Fruit fly (Drosophila melanogaster) whole organism, embryonic: ENCODE data around the gene CG9021.
A peak's percentile ranks its signal among the peaks of the same experiment; 100 is the strongest.

ENCODE experiments used
- ATbp ChIP-seq: fragments of 200-800 bp; sonication (Bioruptor generic); optimal IDR thresholded peaks from 2 replicates; lab custom pipeline; 2017; ENCODE audit warnings: missing biosample characterization, mild to moderate bottlenecking, missing genetic modification characterization, missing genetic modification reagents
- Adf1 ChIP-seq: fragments of 200-800 bp; sonication (Bioruptor generic); IDR thresholded peaks from 2 replicates; pipeline ENCODE4 v1.3.6; 2022; ENCODE audit warnings: missing biosample characterization, missing genetic modification characterization
- Antp ChIP-seq: fragments of 200-800 bp; sonication (Bioruptor generic); optimal IDR thresholded peaks from 3 replicates; lab custom pipeline; 2016; ENCODE audit warnings: missing biosample characterization, missing genetic modification characterization
- Asciz ChIP-seq: fragments of 200-800 bp; sonication (Bioruptor generic); optimal IDR thresholded peaks from 2 replicates; lab custom pipeline; 2017; ENCODE audit warnings: missing biosample characterization, mild to moderate bottlenecking, missing genetic modification characterization, missing genetic modification reagents
- B-H2 ChIP-seq: fragments of 200-800 bp; sonication (Bioruptor generic); optimal IDR thresholded peaks from 2 replicates; lab custom pipeline; 2018; ENCODE audit warnings: missing biosample characterization, mild to moderate bottlenecking, missing genetic modification characterization
- C15 ChIP-seq: fragments of 200-800 bp; sonication (Bioruptor generic); IDR thresholded peaks from 3 replicates; pipeline ENCODE4 v1.3.6; 2022; ENCODE audit warnings: missing biosample characterization, missing genetic modification characterization
- CG11695 ChIP-seq: fragments of 200-800 bp; sonication (Bioruptor generic); IDR thresholded peaks from 3 replicates; pipeline ENCODE4 v1.3.6; 2022; ENCODE audit warnings: missing biosample characterization, missing genetic modification characterization
- CG12744 ChIP-seq: fragments of 200-800 bp; sonication (Bioruptor generic); optimal IDR thresholded peaks from 2 replicates; lab custom pipeline; 2016; ENCODE audit warnings: missing biosample characterization, missing genetic modification characterization
- CG13775 ChIP-seq: fragments of 200-800 bp; sonication (Bioruptor generic); optimal IDR thresholded peaks from 3 replicates; lab custom pipeline; 2017; ENCODE audit warnings: missing biosample characterization, mild to moderate bottlenecking, missing genetic modification characterization
- CG14050 ChIP-seq: fragments of 200-800 bp; sonication (Bioruptor generic); IDR thresholded peaks from 3 replicates; pipeline ENCODE4 v1.3.6; 2022; ENCODE audit warnings: missing biosample characterization, missing genetic modification characterization
- CG14860 ChIP-seq: fragments of 200-800 bp; sonication (Bioruptor generic); IDR thresholded peaks from 3 replicates; pipeline ENCODE4 v1.3.6; 2022; ENCODE audit warnings: missing biosample characterization, missing genetic modification characterization; ENCODE audit not compliant: partially characterized antibody
- CG17186 ChIP-seq: fragments of 200-800 bp; sonication (Bioruptor generic); optimal IDR thresholded peaks from 3 replicates; lab custom pipeline; 2017; ENCODE audit warnings: missing biosample characterization, missing genetic modification reagents, missing genetic modification characterization
- CG2875 ChIP-seq: fragments of 200-800 bp; sonication (Bioruptor generic); optimal IDR thresholded peaks from 2 replicates; lab custom pipeline; 2017; ENCODE audit warnings: missing biosample characterization, mild to moderate bottlenecking, missing genetic modification characterization, missing genetic modification reagents
- CG33557 ChIP-seq: fragments of 200-800 bp; sonication (Bioruptor generic); optimal IDR thresholded peaks from 2 replicates; lab custom pipeline; 2019; ENCODE audit warnings: missing biosample characterization, mild to moderate bottlenecking, missing genetic modification characterization, moderate library complexity
- CG3407 ChIP-seq: fragments of 200-800 bp; sonication (Bioruptor generic); optimal IDR thresholded peaks from 2 replicates; lab custom pipeline; 2018; ENCODE audit warnings: missing biosample characterization, mild to moderate bottlenecking, missing genetic modification characterization
- CG3995 ChIP-seq: fragments of 200-800 bp; sonication (Bioruptor generic); optimal IDR thresholded peaks from 3 replicates; lab custom pipeline; 2016; ENCODE audit warnings: missing biosample characterization, missing genetic modification characterization
- CG6175 ChIP-seq: fragments of 200-800 bp; sonication (Bioruptor generic); IDR thresholded peaks from 3 replicates; pipeline ENCODE4 v1.3.6; 2022; ENCODE audit warnings: missing biosample characterization, missing genetic modification characterization
- CG6654 ChIP-seq: fragments of 200-800 bp; sonication (Bioruptor generic); optimal IDR thresholded peaks from 2 replicates; lab custom pipeline; 2017; ENCODE audit warnings: missing biosample characterization, mild to moderate bottlenecking, missing genetic modification characterization
- CG7928 ChIP-seq: fragments of 200-800 bp; sonication (Bioruptor generic); optimal IDR thresholded peaks from 2 replicates; lab custom pipeline; 2017; ENCODE audit warnings: missing biosample characterization, mild to moderate bottlenecking, missing genetic modification characterization
- Camta ChIP-seq: fragments of 200-800 bp; sonication (Bioruptor generic); optimal IDR thresholded peaks from 2 replicates; lab custom pipeline; 2016; ENCODE audit warnings: missing biosample characterization, missing genetic modification characterization
- Gsc ChIP-seq: fragments of 200-800 bp; sonication (Bioruptor generic); IDR thresholded peaks from 2 replicates; pipeline ENCODE4 v1.3.6; 2022; ENCODE audit warnings: missing biosample characterization, missing genetic modification characterization
- Hand ChIP-seq: fragments of 200-800 bp; sonication (Bioruptor generic); optimal IDR thresholded peaks from 2 replicates; lab custom pipeline; 2017; ENCODE audit warnings: mild to moderate bottlenecking, missing biosample characterization, missing genetic modification reagents, missing genetic modification characterization
- Hmr ChIP-seq: fragments of 200-800 bp; sonication (Bioruptor generic); optimal IDR thresholded peaks from 3 replicates; lab custom pipeline; 2017; ENCODE audit warnings: mild to moderate bottlenecking, missing biosample characterization, missing genetic modification reagents, missing genetic modification characterization
- Meics ChIP-seq: fragments of 200-800 bp; sonication (Bioruptor generic); optimal IDR thresholded peaks from 2 replicates; lab custom pipeline; 2017; ENCODE audit warnings: missing biosample characterization, mild to moderate bottlenecking, missing genetic modification characterization
- Nf-YB ChIP-seq: fragments of 200-800 bp; sonication (Bioruptor generic); optimal IDR thresholded peaks from 3 replicates; lab custom pipeline; 2019; ENCODE audit warnings: missing biosample characterization, mild to moderate bottlenecking, missing genetic modification characterization, moderate library complexity
- Nf-YC ChIP-seq: fragments of 200-800 bp; optimal IDR thresholded peaks from 3 replicates; lab custom pipeline; 2019; ENCODE audit warnings: missing biosample characterization, mild to moderate bottlenecking, missing genetic modification characterization, moderate library complexity
- Scr ChIP-seq: fragments of 200-800 bp; sonication (Bioruptor generic); IDR thresholded peaks from 2 replicates; pipeline ENCODE4 v1.3.6; 2022; ENCODE audit warnings: missing biosample characterization, missing genetic modification characterization; ENCODE audit not compliant: partially characterized antibody
- aop ChIP-seq: fragments of 200-800 bp; sonication (Bioruptor generic); IDR thresholded peaks from 2 replicates; pipeline ENCODE4 v1.3.6; 2022; ENCODE audit warnings: missing biosample characterization, missing genetic modification characterization
- bigmax ChIP-seq: fragments of 200-800 bp; sonication (Bioruptor generic); optimal IDR thresholded peaks from 2 replicates; lab custom pipeline; 2018; ENCODE audit warnings: missing biosample characterization, mild to moderate bottlenecking, missing genetic modification characterization
- caup ChIP-seq: fragments of 200-800 bp; sonication (Bioruptor generic); optimal IDR thresholded peaks from 3 replicates; lab custom pipeline; 2017; ENCODE audit warnings: missing biosample characterization, mild to moderate bottlenecking, missing genetic modification characterization, moderate library complexity; ENCODE audit not compliant: severe bottlenecking
- chm ChIP-seq: fragments of 200-800 bp; sonication (Bioruptor generic); IDR thresholded peaks from 2 replicates; pipeline ENCODE4 v1.3.6; 2022; ENCODE audit warnings: missing biosample characterization, missing genetic modification characterization
- ci ChIP-seq: fragments of 200-800 bp; sonication (Bioruptor generic); IDR thresholded peaks from 3 replicates; pipeline ENCODE4 v1.3.6; 2022; ENCODE audit warnings: missing biosample characterization, missing genetic modification characterization
- cwo ChIP-seq: fragments of 200-800 bp; sonication (Bioruptor generic); optimal IDR thresholded peaks from 3 replicates; lab custom pipeline; 2017; ENCODE audit warnings: missing biosample characterization, missing genetic modification characterization, mild to moderate bottlenecking, moderate library complexity, missing genetic modification reagents
- dan ChIP-seq: fragments of 200-800 bp; sonication (Bioruptor generic); IDR thresholded peaks from 2 replicates; pipeline ENCODE4 v1.3.6; 2022; ENCODE audit warnings: missing biosample characterization, missing genetic modification characterization
- emc ChIP-seq: fragments of 200-800 bp; sonication (Bioruptor generic); optimal IDR thresholded peaks from 2 replicates; lab custom pipeline; 2016; ENCODE audit warnings: missing biosample characterization, missing genetic modification characterization
- fd102C ChIP-seq: fragments of 200-800 bp; sonication (Bioruptor generic); optimal IDR thresholded peaks from 2 replicates; lab custom pipeline; 2018; ENCODE audit warnings: missing biosample characterization, mild to moderate bottlenecking, missing genetic modification characterization, moderate library complexity
- hb ChIP-seq: fragments of 200-800 bp; sonication (Bioruptor generic); IDR thresholded peaks from 3 replicates; pipeline ENCODE4 v1.3.6; 2022; ENCODE audit warnings: missing biosample characterization, missing genetic modification characterization; ENCODE audit not compliant: partially characterized antibody
- her ChIP-seq: fragments of 200-800 bp; sonication (Bioruptor generic); optimal IDR thresholded peaks from 2 replicates; lab custom pipeline; 2016; ENCODE audit warnings: missing biosample characterization, missing genetic modification characterization
- hkb ChIP-seq, 2 experiments: fragments of 200-800 bp in 1 of 2; fragments of >200 bp in 1 of 2; sonication (Bioruptor generic) in 1 of 2; IDR thresholded peaks in 1 of 2; optimal IDR thresholded peaks in 1 of 2; 2 replicates each; pipeline versions ENCODE4 v1.3.6 to Lab custom; 2017 to 2022; ENCODE audit warnings: missing biosample characterization in 1 of 2, missing genetic modification characterization in 1 of 2
- kay ChIP-seq: fragments of 200-800 bp; sonication (Bioruptor generic); optimal IDR thresholded peaks from 2 replicates; lab custom pipeline; 2016; ENCODE audit warnings: missing biosample characterization, missing genetic modification characterization
- onecut ChIP-seq: fragments of 200-800 bp; sonication (Bioruptor generic); IDR thresholded peaks from 2 replicates; pipeline ENCODE4 v1.3.6; 2022; ENCODE audit warnings: missing biosample characterization, missing genetic modification characterization
- sd ChIP-seq: fragments of 200-800 bp; sonication (Bioruptor generic); optimal IDR thresholded peaks from 3 replicates; lab custom pipeline; 2018; ENCODE audit warnings: missing biosample characterization, mild to moderate bottlenecking, missing genetic modification characterization, moderate library complexity
- sqz ChIP-seq: fragments of 200-800 bp; sonication (Bioruptor generic); optimal IDR thresholded peaks from 3 replicates; lab custom pipeline; 2018; ENCODE audit warnings: missing biosample characterization, mild to moderate bottlenecking, missing genetic modification characterization
- tna ChIP-seq: fragments of 200-800 bp; sonication (Bioruptor generic); IDR thresholded peaks from 2 replicates; pipeline ENCODE4 v1.3.6; 2022; ENCODE audit warnings: missing biosample characterization, missing genetic modification characterization; ENCODE audit not compliant: partially characterized antibody
- toy ChIP-seq: fragments of 200-800 bp; sonication (Bioruptor generic); IDR thresholded peaks from 2 replicates; pipeline ENCODE4 v1.3.6; 2022; ENCODE audit warnings: missing biosample characterization, missing genetic modification characterization
- twi ChIP-seq: fragments of 200-800 bp; optimal IDR thresholded peaks from 2 replicates; lab custom pipeline; 2019; ENCODE audit warnings: missing biosample characterization, mild to moderate bottlenecking, missing genetic modification characterization, moderate library complexity
- vfl ChIP-seq: fragments of 200-800 bp; sonication (Bioruptor generic); optimal IDR thresholded peaks from 2 replicates; lab custom pipeline; 2016; ENCODE audit warnings: missing biosample characterization, missing genetic modification characterization
- wek ChIP-seq: fragments of 200-800 bp; sonication (Bioruptor generic); optimal IDR thresholded peaks from 3 replicates; lab custom pipeline; 2018; ENCODE audit warnings: missing biosample characterization, mild to moderate bottlenecking, missing genetic modification characterization, moderate library complexity

CG9021 gene

DNA sequence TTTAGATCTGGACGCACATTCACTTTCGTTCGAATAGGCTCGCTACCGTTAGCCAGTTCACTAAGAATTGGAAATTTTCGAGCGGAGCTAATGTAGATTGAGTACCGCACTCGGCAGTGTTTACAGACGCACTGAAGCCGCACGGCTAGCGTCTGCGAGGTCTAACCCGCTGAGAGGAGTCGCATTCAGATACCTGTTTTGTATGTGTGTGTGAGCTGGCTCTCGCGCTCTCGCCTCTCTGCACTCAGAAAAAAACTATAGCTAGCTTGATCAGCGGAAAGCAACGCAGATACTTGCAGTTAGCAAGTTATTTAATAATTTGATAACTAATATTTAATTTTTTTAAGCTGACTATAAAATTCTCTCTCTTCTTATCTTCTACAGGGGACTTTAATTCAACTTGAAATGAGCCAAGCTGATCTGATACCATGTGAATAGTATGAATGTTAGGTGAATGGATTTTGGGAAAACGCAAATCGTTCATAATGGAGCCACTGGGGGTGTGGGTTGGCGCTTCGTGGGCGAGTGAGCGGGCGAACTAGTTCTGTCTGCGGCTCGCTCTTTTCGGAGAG lies 25.0 kb downstream of the CG9021 start, which contains the start of gene rau (continued):
- peak; percentile 23 for TF ChIP-seq vfl (GFP tag; lab: Kevin White, UChicago)
- no peak for TF ChIP-seq hb (GFP tag; lab: Robert Waterston, UW)
- TF ChIP-seq CG7928 (GFP tag; lab: Kevin White, UChicago): no peak
- TF ChIP-seq Asciz (GFP tag; lab: Kevin White, UChicago): peak; percentile 44
- peak; percentile 55; the same call in 1 of the 3 replicates for TF ChIP-seq CG6175
- TF ChIP-seq kay: peak; percentile 33
- TF ChIP-seq Camta (GFP tag; lab: Kevin White, UChicago): peak; percentile 40
- no peak for TF ChIP-seq bigmax (GFP tag; lab: Kevin White, UChicago)
- TF ChIP-seq chm (GFP tag; lab: Robert Waterston, UW): peak; percentile 85; the same call in 1 of the 2 replicates
- TF ChIP-seq Gsc (GFP tag; lab: Robert Waterston, UW): no peak
- TF ChIP-seq C15 (GFP tag; lab: Robert Waterston, UW): peak; percentile 51; the same call in 1 of the 3 replicates
- TF ChIP-seq her (GFP tag; lab: Kevin White, UChicago): peak; percentile 27
- TF ChIP-seq CG14860 (GFP tag; lab: Robert Waterston, UW): 0 out of 3 replicates have a peak, but pooled peaks have one; percentile 27
- TF ChIP-seq Hmr (GFP tag; lab: Kevin White, UChicago): peak; percentile 80
- peak; percentile 65 for TF ChIP-seq B-H2 (GFP tag; lab: Kevin White, UChicago)
- TF ChIP-seq Nf-YB (GFP tag; lab: Kevin White, UChicago): peak; percentile 36
- TF ChIP-seq CG17186 (GFP tag; lab: Kevin White, UChicago): peak; percentile 40
- peak; percentile 26 for TF ChIP-seq CG6654 (GFP tag; lab: Kevin White, UChicago)
- TF ChIP-seq emc: no peak
- peak; percentile 77 for TF ChIP-seq ci (GFP tag; lab: Robert Waterston, UW)
- TF ChIP-seq CG3995 (GFP tag; lab: Kevin White, UChicago): no peak
- TF ChIP-seq wek (GFP tag; lab: Kevin White, UChicago): no peak
- TF ChIP-seq twi (tag; lab: Kevin White, UChicago): peak; percentile 60
- TF ChIP-seq CG3407 (GFP tag; lab: Kevin White, UChicago): peak; percentile 70
- no peak for TF ChIP-seq hkb (optimal IDR thresholded peaks at IDR 0.05; lab: Kevin White, UChicago)
- TF ChIP-seq hkb (GFP tag; IDR thresholded peaks at IDR 0.05; lab: Robert Waterston, UW): peak; percentile 65; the same call in 1 of the 2 replicates
- no peak; the same call in 2 of the 3 replicates for TF ChIP-seq CG14050 (GFP tag; lab: Robert Waterston, UW)
- peak; percentile 69 for TF ChIP-seq onecut (GFP tag; lab: Robert Waterston, UW)
- TF ChIP-seq dan (GFP tag; lab: Robert Waterston, UW): no peak
- TF ChIP-seq Adf1: peak; percentile 38; the same call in 1 of the 2 replicates
- TF ChIP-seq Meics (GFP tag; lab: Kevin White, UChicago): peak; percentile 82
- TF ChIP-seq Scr (GFP tag; lab: Robert Waterston, UW): no peak
- peak; percentile 72 for TF ChIP-seq cwo (GFP tag; lab: Kevin White, UChicago)
- TF ChIP-seq sqz (GFP tag; lab: Kevin White, UChicago): peak; percentile 70
- peak; percentile 56 for TF ChIP-seq caup (GFP tag; lab: Kevin White, UChicago)
- no peak for TF ChIP-seq Antp (GFP tag; lab: Kevin White, UChicago)
- TF ChIP-seq sd (tag; lab: Kevin White, UChicago): peak; percentile 57
- no peak for TF ChIP-seq toy (GFP tag; lab: Robert Waterston, UW)
- no peak for TF ChIP-seq tna (GFP tag; lab: Robert Waterston, UW)
- peak; percentile 71 for TF ChIP-seq CG2875 (GFP tag; lab: Kevin White, UChicago)
- TF ChIP-seq CG11695 (GFP tag; lab: Robert Waterston, UW): peak; percentile 66; the same call in 2 of the 3 replicates
- TF ChIP-seq aop (GFP tag; lab: Robert Waterston, UW): peak; percentile 62; the same call in 1 of the 2 replicates
- peak; percentile 78 for TF ChIP-seq Nf-YC (tag; lab: Kevin White, UChicago)
- TF ChIP-seq CG33557 (GFP tag; lab: Kevin White, UChicago): peak; percentile 70
- TF ChIP-seq CG13775 (GFP tag; lab: Kevin White, UChicago): peak; percentile 69
- TF ChIP-seq fd102C: peak; percentile 43
- peak; percentile 15 for TF ChIP-seq Hand (GFP tag; lab: Kevin White, UChicago)
- peak; percentile 73 for TF ChIP-seq ATbp
- no peak for TF ChIP-seq CG12744
